Worm (Caenorhabditis elegans): Measurements from ENCODE around the gene Y54G2A.12.

Gene Y54G2A.12

DNA sequence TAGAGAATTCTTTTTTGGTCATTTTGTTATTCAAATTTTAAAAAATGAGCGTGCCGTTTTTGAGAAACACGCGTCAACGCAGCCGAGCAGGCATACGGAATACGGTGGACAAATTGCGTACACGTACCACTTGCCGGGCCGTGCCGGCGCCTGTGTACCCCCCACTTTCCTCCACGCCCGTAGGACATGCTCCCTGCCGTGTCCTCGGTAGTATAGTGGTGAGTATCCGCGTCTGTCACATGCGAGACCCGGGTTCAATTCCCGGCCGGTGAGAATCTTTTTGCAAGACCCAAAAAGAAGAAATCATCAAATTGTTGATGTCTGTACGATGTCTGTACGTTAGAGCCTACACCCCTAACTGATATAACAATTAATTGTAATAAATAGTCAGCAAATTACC, 25.5 kb upstream of the Y54G2A.12 start:
- 0 out of 2 replicates have a peak, but pooled peaks have one; percentile 18 for TF ChIP-seq pha-4 (GFP tag; IDR thresholded peaks at IDR 0.05)
- no peak for TF ChIP-seq pha-4 (tag; optimal IDR thresholded peaks at IDR 0.05)
- TF ChIP-seq zfp-2 (tag; optimal IDR thresholded peaks at IDR 0.05): no peak
- 0 out of 2 replicates have a peak, but pooled peaks have one; percentile 34 for TF ChIP-seq D1046.2 (GFP tag; IDR thresholded peaks at IDR 0.05)
- no peak for TF ChIP-seq nhr-41 (GFP tag; IDR thresholded peaks at IDR 0.05)
- no peak for TF ChIP-seq nhr-102 (tag; optimal IDR thresholded peaks at IDR 0.05)
- TF ChIP-seq lin-38 (GFP tag; IDR thresholded peaks at IDR 0.05): peak; percentile 58
- peak; percentile 6 for TF ChIP-seq mxl-3 (GFP tag; optimal IDR thresholded peaks at IDR 0.05)
- no peak for TF ChIP-seq ces-1 (GFP tag; optimal IDR thresholded peaks at IDR 0.05)
- TF ChIP-seq daf-16 (GFP tag; optimal IDR thresholded peaks at IDR 0.05): peak in 1 of 2 experiments; percentile 5
- TF ChIP-seq daf-16 (tag; optimal IDR thresholded peaks at IDR 0.05): peak; percentile 18
- no peak for TF ChIP-seq mdl-1 (tag; optimal IDR thresholded peaks at IDR 0.05)
- no peak for TF ChIP-seq nhr-48 (tag; optimal IDR thresholded peaks at IDR 0.05)
- no peak for TF ChIP-seq spr-1 (tag; optimal IDR thresholded peaks at IDR 0.05)
- TF ChIP-seq F49E8.2 (tag; optimal IDR thresholded peaks at IDR 0.05; ENCODE audit: borderline replicate concordance): no peak
- no peak for TF ChIP-seq unc-39 (tag; optimal IDR thresholded peaks at IDR 0.05)
- no peak for TF ChIP-seq nhr-11 (tag; optimal IDR thresholded peaks at IDR 0.05)
- no peak for TF ChIP-seq zfp-3 (GFP tag; conservative IDR thresholded peaks at IDR 0.05)
- TF ChIP-seq attf-4 (tag; optimal IDR thresholded peaks at IDR 0.05): no peak
- peak; percentile 67; the same call in 1 of the 2 replicates for TF ChIP-seq tra-1 (GFP tag; IDR thresholded peaks at IDR 0.05)
- TF ChIP-seq lim-7 (GFP tag; IDR thresholded peaks at IDR 0.05): peak; percentile 75
- TF ChIP-seq ceh-82 (tag; optimal IDR thresholded peaks at IDR 0.05): no peak
- no peak for TF ChIP-seq lin-1 (GFP tag; IDR thresholded peaks at IDR 0.05)
- TF ChIP-seq dmd-8 (GFP tag; IDR thresholded peaks at IDR 0.05): 0 out of 2 replicates have a peak, but pooled peaks have one; percentile 53
- peak; percentile 3 for TF ChIP-seq unc-130 (GFP tag; optimal IDR thresholded peaks at IDR 0.05)
- no peak for TF ChIP-seq duxl-1 (tag; optimal IDR thresholded peaks at IDR 0.05; ENCODE audit: poor library complexity)
- TF ChIP-seq F44E2.7 (GFP tag; IDR thresholded peaks at IDR 0.05): 0 out of 2 replicates have a peak, but pooled peaks have one; percentile 67
- 0 out of 2 replicates have a peak, but pooled peaks have one; percentile 42 for TF ChIP-seq Y105C5A.15 (GFP tag; IDR thresholded peaks at IDR 0.05)
- TF ChIP-seq nhr-111 (GFP tag; optimal IDR thresholded peaks at IDR 0.05): no peak
- TF ChIP-seq dmd-9 (GFP tag; IDR thresholded peaks at IDR 0.05): 0 out of 2 replicates have a peak, but pooled peaks have one; percentile 48
- no peak for TF ChIP-seq madf-5 (GFP tag; IDR thresholded peaks at IDR 0.05)
- TF ChIP-seq fkh-10 (GFP tag; optimal IDR thresholded peaks at IDR 0.05): no peak
- TF ChIP-seq mdt-29 (GFP tag; IDR thresholded peaks at IDR 0.05): no peak
- no peak for TF ChIP-seq Y5F2A.4 (GFP tag; optimal IDR thresholded peaks at IDR 0.05)
- no peak for TF ChIP-seq ceh-32 (tag; optimal IDR thresholded peaks at IDR 0.05; ENCODE audit: poor library complexity)
- no peak for TF ChIP-seq jun-1 (tag; optimal IDR thresholded peaks at IDR 0.05)
- no peak for TF ChIP-seq daf-12 (tag; optimal IDR thresholded peaks at IDR 0.05)
- no peak for TF ChIP-seq nhr-6 (tag; optimal IDR thresholded peaks at IDR 0.05)
- TF ChIP-seq nhr-25 (tag; optimal IDR thresholded peaks at IDR 0.05; ENCODE audit: borderline replicate concordance, insufficient read depth): no peak
- no peak for TF ChIP-seq pqm-1 (tag; optimal IDR thresholded peaks at IDR 0.05)
- TF ChIP-seq fos-1 (tag; optimal IDR thresholded peaks at IDR 0.05): no peak
- peak; percentile 46 for TF ChIP-seq hlh-30 (tag; optimal IDR thresholded peaks at IDR 0.05; ENCODE audit: insufficient read depth)
- TF ChIP-seq set-16 (GFP tag; IDR thresholded peaks at IDR 0.05): peak; percentile 41
- TF ChIP-seq nhr-76 (tag; optimal IDR thresholded peaks at IDR 0.05): no peak
- TF ChIP-seq zag-1 (tag; optimal IDR thresholded peaks at IDR 0.05): no peak
- TF ChIP-seq vab-7 (GFP tag; IDR thresholded peaks at IDR 0.05): peak; percentile 67; the same call in 1 of the 2 replicates
- TF ChIP-seq daf-19 (GFP tag; conservative IDR thresholded peaks at IDR 0.05): no peak
- 0 out of 2 replicates have a peak, but pooled peaks have one; percentile 55 for TF ChIP-seq F26F4.8 (GFP tag; conservative IDR thresholded peaks at IDR 0.05)
- TF ChIP-seq lsy-2 (tag; optimal IDR thresholded peaks at IDR 0.05): no peak
- TF ChIP-seq hlh-11 (tag; optimal IDR thresholded peaks at IDR 0.05): no peak
- TF ChIP-seq hmg-1.1 (GFP tag; IDR thresholded peaks at IDR 0.05): no peak
